Fruit fly (Drosophila melanogaster) whole organism: ENCODE measurements around the gene Mtp.

Source experiments
- CG8478 ChIP-seq: fragments of >200 bp; optimal IDR thresholded peaks from 2 replicates; lab custom pipeline; 2018; ENCODE audit warnings: inconsistent platforms
- Dll ChIP-seq: fragments of >200 bp; optimal IDR thresholded peaks from 2 replicates; lab custom pipeline; 2017
- pan ChIP-seq: fragments of >200 bp; optimal IDR thresholded peaks from 2 replicates; lab custom pipeline; 2017
- psq ChIP-seq: fragments of >200 bp; optimal IDR thresholded peaks from 2 replicates; lab custom pipeline; 2017

DNA sequence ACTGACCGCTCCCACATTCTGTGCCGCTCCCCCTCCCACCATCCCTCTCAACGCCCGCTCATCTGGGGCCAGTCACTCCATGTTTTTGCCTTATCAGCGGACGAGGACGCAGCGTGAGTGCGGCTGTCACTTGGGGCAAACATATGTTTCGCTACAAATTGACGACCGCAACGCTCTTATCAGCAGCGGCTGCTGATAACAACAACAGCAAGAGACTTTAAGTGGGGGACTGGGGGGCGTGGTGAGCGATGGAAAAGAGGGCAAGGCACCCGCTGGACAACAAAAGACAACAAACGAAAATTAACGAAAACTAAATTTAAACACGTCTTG, 13.3 kb upstream of the Mtp start:
- no peak for TF ChIP-seq psq (lab: Kevin White, UChicago)
- TF ChIP-seq CG8478 = no peak
- TF ChIP-seq pan (lab: Kevin White, UChicago) = no peak
- TF ChIP-seq Dll (lab: Kevin White, UChicago) = no peak
